Fruit fly (Drosophila melanogaster) whole organism, embryonic: ENCODE results near the gene Polr2I.

Experiments
- Bgb ChIP-seq: fragments of 200-800 bp; sonication (Bioruptor generic); IDR thresholded peaks from 2 replicates; pipeline ENCODE4 v1.3.6; 2022; ENCODE audit warnings: missing biosample characterization, missing genetic modification characterization; ENCODE audit not compliant: partially characterized antibody
- Bteb2 ChIP-seq: fragments of 200-800 bp; sonication (Bioruptor generic); optimal IDR thresholded peaks from 2 replicates; lab custom pipeline; 2016; ENCODE audit warnings: missing biosample characterization, missing genetic modification characterization
- CG10147 ChIP-seq: fragments of 200-800 bp; sonication (Bioruptor generic); optimal IDR thresholded peaks from 2 replicates; lab custom pipeline; 2019; ENCODE audit warnings: missing biosample characterization, mild to moderate bottlenecking, missing genetic modification characterization, moderate library complexity
- CG11093 ChIP-seq: fragments of 200-800 bp; sonication (Bioruptor generic); IDR thresholded peaks from 3 replicates; pipeline ENCODE4 v1.3.6; 2022; ENCODE audit warnings: missing biosample characterization, missing genetic modification characterization
- CG14667 ChIP-seq: fragments of 200-800 bp; sonication (Bioruptor generic); IDR thresholded peaks from 2 replicates; pipeline ENCODE4 v1.3.6; 2022; ENCODE audit warnings: missing biosample characterization, missing genetic modification characterization
- CG17568 ChIP-seq: fragments of 200-800 bp; sonication (Bioruptor generic); optimal IDR thresholded peaks from 2 replicates; lab custom pipeline; 2018; ENCODE audit warnings: missing biosample characterization, mild to moderate bottlenecking, missing genetic modification characterization, moderate library complexity
- CG17912 ChIP-seq: fragments of 200-800 bp; sonication (Bioruptor generic); optimal IDR thresholded peaks from 2 replicates; lab custom pipeline; 2018; ENCODE audit warnings: missing biosample characterization, mild to moderate bottlenecking, missing genetic modification characterization
- CG18262 ChIP-seq: fragments of 200-800 bp; optimal IDR thresholded peaks from 3 replicates; lab custom pipeline; 2019; ENCODE audit warnings: missing biosample characterization, mild to moderate bottlenecking, missing genetic modification characterization, moderate library complexity
- CG32532 ChIP-seq: fragments of 200-800 bp; sonication (Bioruptor generic); IDR thresholded peaks from 2 replicates; pipeline ENCODE4 v1.3.6; 2022; ENCODE audit warnings: missing biosample characterization, missing genetic modification characterization
- CG34422 ChIP-seq: fragments of 200-800 bp; sonication (Bioruptor generic); IDR thresholded peaks from 3 replicates; pipeline ENCODE4 v1.3.6; 2022; ENCODE audit warnings: missing biosample characterization, missing genetic modification characterization
- CG3847 ChIP-seq: fragments of 200-800 bp; sonication (Bioruptor generic); IDR thresholded peaks from 2 replicates; pipeline ENCODE4 v1.3.6; 2022; ENCODE audit warnings: missing biosample characterization, missing genetic modification characterization
- CG4617 ChIP-seq: fragments of 200-800 bp; sonication (Bioruptor generic); optimal IDR thresholded peaks from 3 replicates; lab custom pipeline; 2016; ENCODE audit warnings: missing biosample characterization, missing genetic modification characterization, borderline replicate concordance
- CG5180 ChIP-seq: fragments of 200-800 bp; sonication (Bioruptor generic); optimal IDR thresholded peaks from 3 replicates; lab custom pipeline; 2017; ENCODE audit warnings: missing biosample characterization, missing genetic modification characterization, mild to moderate bottlenecking, moderate library complexity, missing genetic modification reagents
- CG7372 ChIP-seq: fragments of 200-800 bp; sonication (Bioruptor generic); IDR thresholded peaks from 2 replicates; pipeline ENCODE4 v1.3.6; 2022; ENCODE audit warnings: missing biosample characterization, missing genetic modification characterization
- CG7928 ChIP-seq: fragments of 200-800 bp; sonication (Bioruptor generic); optimal IDR thresholded peaks from 2 replicates; lab custom pipeline; 2017; ENCODE audit warnings: missing biosample characterization, mild to moderate bottlenecking, missing genetic modification characterization
- CG8924 ChIP-seq: fragments of 200-800 bp; optimal IDR thresholded peaks from 3 replicates; lab custom pipeline; 2019; ENCODE audit warnings: missing biosample characterization, mild to moderate bottlenecking, missing genetic modification characterization, moderate library complexity
- CG9727 ChIP-seq: fragments of 200-800 bp; sonication (Bioruptor generic); optimal IDR thresholded peaks from 3 replicates; lab custom pipeline; 2017; ENCODE audit warnings: missing biosample characterization, mild to moderate bottlenecking, missing genetic modification characterization
- Dek ChIP-seq: fragments of 200-800 bp; sonication (Bioruptor generic); optimal IDR thresholded peaks from 3 replicates; lab custom pipeline; 2019; ENCODE audit warnings: missing biosample characterization, mild to moderate bottlenecking, missing genetic modification characterization, moderate library complexity
- Dref ChIP-seq: fragments of 200-800 bp; sonication (Bioruptor generic); IDR thresholded peaks from 2 replicates; pipeline ENCODE4 v1.3.6; 2022; ENCODE audit warnings: missing biosample characterization, missing genetic modification characterization
- Eip74EF ChIP-seq, 2 experiments: fragments of 200-800 bp in 1 of 2; fragments of >200 bp in 1 of 2; sonication (Bioruptor generic) in 1 of 2; optimal IDR thresholded peaks; 2 replicates each; lab custom pipeline; 2017 to 2019; ENCODE audit warnings: missing biosample characterization in 2 of 2, missing genetic modification characterization in 2 of 2, mild to moderate bottlenecking in 1 of 2, moderate library complexity in 1 of 2
- H15 ChIP-seq: fragments of 200-800 bp; sonication (Bioruptor generic); IDR thresholded peaks from 3 replicates; pipeline ENCODE4 v1.3.6; 2022; ENCODE audit warnings: missing biosample characterization, missing genetic modification characterization
- Hmr ChIP-seq: fragments of 200-800 bp; sonication (Bioruptor generic); optimal IDR thresholded peaks from 3 replicates; lab custom pipeline; 2017; ENCODE audit warnings: mild to moderate bottlenecking, missing biosample characterization, missing genetic modification reagents, missing genetic modification characterization
- Hmx ChIP-seq: fragments of 200-800 bp; sonication (Bioruptor generic); optimal IDR thresholded peaks from 2 replicates; lab custom pipeline; 2016; ENCODE audit warnings: missing biosample characterization, missing genetic modification characterization
- Hr39 ChIP-seq: fragments of >200 bp; optimal IDR thresholded peaks from 2 replicates; lab custom pipeline; 2017
- Jarid2 ChIP-seq: fragments of 200-800 bp; sonication (Bioruptor generic); optimal IDR thresholded peaks from 3 replicates; lab custom pipeline; 2017; ENCODE audit warnings: mild to moderate bottlenecking, missing biosample characterization, missing genetic modification reagents, missing genetic modification characterization
- MTF-1 ChIP-seq: fragments of 200-800 bp; sonication (Bioruptor generic); optimal IDR thresholded peaks from 2 replicates; lab custom pipeline; 2018; ENCODE audit warnings: missing biosample characterization, mild to moderate bottlenecking, missing genetic modification characterization, borderline replicate concordance
- Myb ChIP-seq: fragments of 200-800 bp; sonication (Bioruptor generic); optimal IDR thresholded peaks from 2 replicates; lab custom pipeline; 2016; ENCODE audit warnings: missing biosample characterization, missing genetic modification characterization
- NK7.1 ChIP-seq: fragments of 200-800 bp; sonication (Bioruptor generic); optimal IDR thresholded peaks from 3 replicates; lab custom pipeline; 2016; ENCODE audit warnings: missing biosample characterization, missing genetic modification characterization
- Sin3A ChIP-seq: fragments of >200 bp; optimal IDR thresholded peaks from 2 replicates; lab custom pipeline; 2018
- Six4 ChIP-seq: fragments of 200-800 bp; sonication (Bioruptor generic); optimal IDR thresholded peaks from 2 replicates; lab custom pipeline; 2016; ENCODE audit warnings: missing biosample characterization, missing genetic modification characterization
- Ssrp ChIP-seq: fragments of 200-800 bp; sonication (Bioruptor generic); optimal IDR thresholded peaks from 2 replicates; lab custom pipeline; 2018; ENCODE audit warnings: missing biosample characterization, mild to moderate bottlenecking, missing genetic modification characterization, moderate library complexity
- bbx ChIP-seq: fragments of 200-800 bp; sonication (Bioruptor generic); IDR thresholded peaks from 2 replicates; pipeline ENCODE4 v1.3.6; 2022; ENCODE audit warnings: missing biosample characterization, missing genetic modification characterization; ENCODE audit not compliant: partially characterized antibody
- chn ChIP-seq: fragments of 200-800 bp; sonication (Bioruptor generic); optimal IDR thresholded peaks from 2 replicates; lab custom pipeline; 2016; ENCODE audit warnings: missing biosample characterization, missing genetic modification characterization
- corto ChIP-seq: fragments of 200-800 bp; sonication (Bioruptor generic); optimal IDR thresholded peaks from 2 replicates; lab custom pipeline; 2016; ENCODE audit warnings: missing biosample characterization, mild to moderate bottlenecking, missing genetic modification characterization, moderate library complexity
- gce ChIP-seq: fragments of 200-800 bp; sonication (Bioruptor generic); IDR thresholded peaks from 3 replicates; pipeline ENCODE4 v1.3.6; 2022; ENCODE audit warnings: missing biosample characterization, missing genetic modification characterization
- gcm ChIP-seq: fragments of 200-800 bp; sonication (Bioruptor generic); optimal IDR thresholded peaks from 2 replicates; lab custom pipeline; 2019; ENCODE audit warnings: missing biosample characterization, mild to moderate bottlenecking, missing genetic modification characterization, moderate library complexity
- gfzf ChIP-seq: fragments of 200-800 bp; sonication (Bioruptor generic); optimal IDR thresholded peaks from 2 replicates; lab custom pipeline; 2016; ENCODE audit warnings: missing biosample characterization, mild to moderate bottlenecking, missing genetic modification characterization, moderate library complexity
- jumu ChIP-seq: fragments of 200-800 bp; sonication (Bioruptor generic); optimal IDR thresholded peaks from 3 replicates; lab custom pipeline; 2016; ENCODE audit warnings: missing biosample characterization, missing genetic modification characterization
- lmd ChIP-seq: fragments of 200-800 bp; sonication (Bioruptor generic); IDR thresholded peaks from 2 replicates; pipeline ENCODE4 v1.3.6; 2022; ENCODE audit warnings: missing biosample characterization, missing genetic modification characterization
- nmo ChIP-seq: fragments of 200-800 bp; sonication (Bioruptor generic); optimal IDR thresholded peaks from 2 replicates; lab custom pipeline; 2018; ENCODE audit warnings: missing biosample characterization, mild to moderate bottlenecking, missing genetic modification characterization, moderate library complexity
- pho ChIP-seq: fragments of 200-800 bp; sonication (Bioruptor generic); optimal IDR thresholded peaks from 2 replicates; lab custom pipeline; 2016; ENCODE audit warnings: missing biosample characterization, missing genetic modification characterization
- pum ChIP-seq: fragments of 200-800 bp; sonication (Bioruptor generic); optimal IDR thresholded peaks from 2 replicates; lab custom pipeline; 2016; ENCODE audit warnings: missing biosample characterization, missing genetic modification characterization
- ro ChIP-seq: fragments of 200-800 bp; sonication (Bioruptor generic); IDR thresholded peaks from 2 replicates; pipeline ENCODE4 v1.3.6; 2022; ENCODE audit warnings: missing biosample characterization, missing genetic modification characterization
- row ChIP-seq: fragments of 200-800 bp; sonication (Bioruptor generic); IDR thresholded peaks from 3 replicates; pipeline ENCODE4 v1.3.6; 2022; ENCODE audit warnings: missing biosample characterization, missing genetic modification characterization
- tgo ChIP-seq: fragments of 200-800 bp; sonication (Bioruptor generic); IDR thresholded peaks from 3 replicates; pipeline ENCODE4 v1.3.6; 2022; ENCODE audit warnings: missing biosample characterization, missing genetic modification characterization
- tll ChIP-seq, 2 experiments: fragments of 200-800 bp in 1 of 2; fragments of >200 bp in 1 of 2; sonication (Bioruptor generic) in 1 of 2; optimal IDR thresholded peaks; 2 replicates each; lab custom pipeline; 2017 to 2019; ENCODE audit warnings: missing biosample characterization in 2 of 2, missing genetic modification characterization in 2 of 2, mild to moderate bottlenecking in 1 of 2, moderate library complexity in 1 of 2
- tup ChIP-seq: fragments of 200-800 bp; sonication (Bioruptor generic); optimal IDR thresholded peaks from 2 replicates; lab custom pipeline; 2016; ENCODE audit warnings: missing biosample characterization, mild to moderate bottlenecking, missing genetic modification characterization, moderate library complexity
- vfl ChIP-seq: fragments of 200-800 bp; sonication (Bioruptor generic); optimal IDR thresholded peaks from 2 replicates; lab custom pipeline; 2016; ENCODE audit warnings: missing biosample characterization, missing genetic modification characterization
- vvl ChIP-seq: fragments of 200-800 bp; sonication (Bioruptor generic); IDR thresholded peaks from 2 replicates; pipeline ENCODE4 v1.3.6; 2022; ENCODE audit warnings: missing biosample characterization, missing genetic modification characterization

Gene Polr2I

dm6 chr3R:14327472-14328104 lies 18.7 kb downstream of the Polr2I start, which contains the start of gene spn-B (continued):
- TF ChIP-seq CG9727 (peak; percentile 84), lmd (peak; percentile 64; the same call in 1 of the 2 replicates), CG32532 (GFP tag; lab: Robert Waterston, UW) (peak; percentile 80), Sin3A (lab: Kevin White, UChicago) (no peak), gcm (GFP tag; lab: Kevin White, UChicago) (peak; percentile 81), NK7.1 (peak; percentile 84), CG5180 (GFP tag; lab: Kevin White, UChicago) (peak; percentile 64), bbx (GFP tag; lab: Robert Waterston, UW) (peak; percentile 30; the same call in 1 of the 2 replicates), Bteb2 (peak; percentile 64), Dref (GFP tag; lab: Robert Waterston, UW) (peak; percentile 46; the same call in 1 of the 2 replicates), CG17568 (peak; percentile 82), vvl (GFP tag; lab: Robert Waterston, UW) (peak; percentile 89), CG7372 (GFP tag; lab: Robert Waterston, UW) (peak; percentile 50; the same call in 1 of the 2 replicates), MTF-1 (peak; percentile 55), Bgb (GFP tag; lab: Robert Waterston, UW) (no peak; the same call in 1 of the 2 replicates), CG17912 (GFP tag; lab: Kevin White, UChicago) (no peak), tup (peak; percentile 37), gce (GFP tag; lab: Robert Waterston, UW) (peak; percentile 5; the same call in 1 of the 3 replicates), CG14667 (GFP tag; lab: Robert Waterston, UW) (peak; percentile 43), row (peak; percentile 87), tll (GFP tag; optimal IDR thresholded peaks at IDR 0.05; lab: Kevin White, UChicago) (no peak), Myb (GFP tag; lab: Kevin White, UChicago) (peak; percentile 18), ro (GFP tag; lab: Robert Waterston, UW) (no peak), tgo (GFP tag; lab: Robert Waterston, UW) (peak; percentile 73), CG3847 (GFP tag; lab: Robert Waterston, UW) (peak; percentile 48), jumu (GFP tag; lab: Kevin White, UChicago) (peak; percentile 43), CG8924 (tag; lab: Kevin White, UChicago) (peak; percentile 77), Dek (peak; percentile 69), CG4617 (GFP tag; lab: Kevin White, UChicago) (no peak), CG11093 (GFP tag; lab: Robert Waterston, UW) (peak; percentile 66; the same call in 2 of the 3 replicates), Jarid2 (GFP tag; lab: Kevin White, UChicago) (peak; percentile 28), H15 (GFP tag; lab: Robert Waterston, UW) (0 out of 3 replicates have a peak, but pooled peaks have one; percentile 55), corto (GFP tag; lab: Kevin White, UChicago) (peak; percentile 11), pum (GFP tag; lab: Kevin White, UChicago) (peak; percentile 32), CG7928 (GFP tag; lab: Kevin White, UChicago) (peak; percentile 21), Ssrp (peak; percentile 70), CG10147 (GFP tag; lab: Kevin White, UChicago) (peak; percentile 70), Hr39 (lab: Kevin White, UChicago) (no peak), nmo (GFP tag; lab: Kevin White, UChicago) (peak; percentile 76), gfzf (GFP tag; lab: Kevin White, UChicago) (no peak), CG34422 (GFP tag; lab: Robert Waterston, UW) (peak; percentile 49; the same call in 1 of the 3 replicates), Hmx (GFP tag; lab: Kevin White, UChicago) (peak; percentile 59), CG18262 (tag; lab: Kevin White, UChicago) (peak; percentile 83), chn (GFP tag; lab: Kevin White, UChicago) (peak; percentile 65), vfl (GFP tag; lab: Kevin White, UChicago) (no peak), Six4 (peak; percentile 79), pho (peak; percentile 53), Hmr (GFP tag; lab: Kevin White, UChicago) (peak; percentile 80), Eip74EF (GFP tag; optimal IDR thresholded peaks at IDR 0.05; lab: Kevin White, UChicago) (peak in 1 of 2 experiments; percentile 74)
